Fruit fly (Drosophila melanogaster) whole organism, wandering third instar larva: ENCODE measurements around the gene CG34273.

ENCODE experiments used
- Abd-B ChIP-seq: fragments of >200 bp; optimal IDR thresholded peaks from 2 replicates; lab custom pipeline; 2017; ENCODE audit warnings: missing biosample characterization, missing genetic modification characterization
- CG32264 ChIP-seq: fragments of 200-800 bp; sonication (Bioruptor generic); optimal IDR thresholded peaks from 2 replicates; lab custom pipeline; 2016; ENCODE audit warnings: missing biosample characterization, missing genetic modification characterization
- CG9705 ChIP-seq: fragments of 200-800 bp; sonication (Bioruptor generic); optimal IDR thresholded peaks from 2 replicates; lab custom pipeline; 2018; ENCODE audit warnings: missing biosample characterization, mild to moderate bottlenecking, missing genetic modification characterization
- CrebA ChIP-seq: fragments of 200-800 bp; sonication (Bioruptor generic); optimal IDR thresholded peaks from 2 replicates; lab custom pipeline; 2016; ENCODE audit warnings: missing biosample characterization, mild to moderate bottlenecking, missing genetic modification characterization, borderline replicate concordance
- Dfd ChIP-seq: fragments of >200 bp; optimal IDR thresholded peaks from 2 replicates; lab custom pipeline; 2017; ENCODE audit warnings: missing biosample characterization, missing genetic modification characterization
- Dif ChIP-seq: fragments of 200-275, 200-300 bp; sonication (Bioruptor generic); optimal IDR thresholded peaks from 2 replicates; lab custom pipeline; 2018; ENCODE audit warnings: missing biosample characterization, missing genetic modification characterization; ENCODE audit not compliant: partially characterized antibody
- GATAd ChIP-seq: sonication (Bioruptor generic); optimal IDR thresholded peaks from 2 replicates; lab custom pipeline; 2016; ENCODE audit warnings: missing biosample characterization, missing genetic modification characterization
- HLH106 ChIP-seq: fragments of 200-800 bp; optimal IDR thresholded peaks from 3 replicates; lab custom pipeline; 2019; ENCODE audit warnings: missing biosample characterization, mild to moderate bottlenecking, missing genetic modification characterization, moderate library complexity
- Hnf4 ChIP-seq: fragments of 200-800 bp; sonication (Bioruptor generic); optimal IDR thresholded peaks from 2 replicates; lab custom pipeline; 2016; ENCODE audit warnings: missing biosample characterization, mild to moderate bottlenecking, missing genetic modification characterization
- Hr78 ChIP-seq: fragments of >200 bp; optimal IDR thresholded peaks from 2 replicates; lab custom pipeline; 2017; ENCODE audit warnings: missing biosample characterization, missing genetic modification characterization
- Hr83 ChIP-seq: fragments of 200-300 bp; sonication (Bioruptor generic); optimal IDR thresholded peaks from 2 replicates; lab custom pipeline; 2016; ENCODE audit warnings: missing biosample characterization, mild to moderate bottlenecking, missing genetic modification characterization, moderate library complexity; ENCODE audit not compliant: poor library complexity, severe bottlenecking
- Jra ChIP-seq: sonication (Bioruptor generic); optimal IDR thresholded peaks from 2 replicates; lab custom pipeline; 2016; ENCODE audit warnings: missing biosample characterization, missing genetic modification characterization
- Mio ChIP-seq: sonication (Bioruptor generic); optimal IDR thresholded peaks from 2 replicates; lab custom pipeline; 2016; ENCODE audit warnings: missing biosample characterization, missing genetic modification characterization
- N ChIP-seq: fragments of >200 bp; optimal IDR thresholded peaks from 2 replicates; lab custom pipeline; 2018; ENCODE audit warnings: missing biosample characterization, missing external identifiers, missing genetic modification characterization
- OdsH ChIP-seq: fragments of 200-800 bp; sonication (Bioruptor generic); optimal IDR thresholded peaks from 2 replicates; lab custom pipeline; 2016; ENCODE audit warnings: missing biosample characterization, mild to moderate bottlenecking, missing genetic modification characterization
- Rel ChIP-seq, 2 experiments: fragments of 200-800 bp; sonication (Bioruptor generic) in 1 of 2; optimal IDR thresholded peaks; 2 replicates in 1 of 2; 3 replicates in 1 of 2; lab custom pipeline; 2016 to 2019; ENCODE audit warnings: mild to moderate bottlenecking in 2 of 2, missing biosample characterization in 2 of 2, missing genetic modification characterization in 2 of 2, moderate library complexity in 1 of 2
- Sp1 ChIP-seq: fragments of 200-800 bp; sonication (Bioruptor generic); optimal IDR thresholded peaks from 3 replicates; lab custom pipeline; 2019; ENCODE audit warnings: missing biosample characterization, mild to moderate bottlenecking, missing genetic modification characterization, moderate library complexity
- Vsx2 ChIP-seq: fragments of 200-300, 225-300 bp; sonication (Bioruptor generic); optimal IDR thresholded peaks from 2 replicates; lab custom pipeline; 2018; ENCODE audit warnings: missing biosample characterization, missing genetic modification characterization; ENCODE audit not compliant: partially characterized antibody
- br ChIP-seq: fragments of 200-800 bp; sonication (Bioruptor generic); optimal IDR thresholded peaks from 2 replicates; lab custom pipeline; 2016; ENCODE audit warnings: missing biosample characterization, missing genetic modification characterization
- brk ChIP-seq: fragments of 200-800 bp; sonication (Bioruptor generic); optimal IDR thresholded peaks from 2 replicates; lab custom pipeline; 2016; ENCODE audit warnings: missing biosample characterization, mild to moderate bottlenecking, missing genetic modification characterization
- dl ChIP-seq, 2 experiments: fragments of 175-275, 200-275 bp in 1 of 2; fragments of 200-275 bp in 1 of 2; sonication (Bioruptor generic); optimal IDR thresholded peaks; lab custom pipeline; 2018; ENCODE audit warnings: mild to moderate bottlenecking in 2 of 2, missing biosample characterization in 2 of 2, missing genetic modification characterization in 2 of 2, moderate library complexity in 2 of 2; ENCODE audit not compliant: partially characterized antibody in 2 of 2, insufficient read depth in 1 of 2
- dmrt93B ChIP-seq: fragments of 200-800 bp; sonication (Bioruptor generic); optimal IDR thresholded peaks from 2 replicates; lab custom pipeline; 2018; ENCODE audit warnings: missing biosample characterization, mild to moderate bottlenecking, missing genetic modification characterization
- dsf ChIP-seq: sonication (Bioruptor generic); optimal IDR thresholded peaks from 2 replicates; lab custom pipeline; 2016; ENCODE audit warnings: missing biosample characterization, missing genetic modification characterization, borderline replicate concordance
- ey ChIP-seq: fragments of 200-800 bp; sonication (Bioruptor generic); optimal IDR thresholded peaks from 2 replicates; lab custom pipeline; 2016; ENCODE audit warnings: missing biosample characterization, missing genetic modification characterization
- foxo ChIP-seq, 2 experiments: fragments of 200-800 bp; sonication (Bioruptor generic); optimal IDR thresholded peaks; 2 replicates in 1 of 2; 3 replicates in 1 of 2; lab custom pipeline; 2016 to 2017; ENCODE audit warnings: missing biosample characterization in 2 of 2, missing genetic modification characterization in 2 of 2
- fru ChIP-seq: fragments of 200-800 bp; sonication (Bioruptor generic); optimal IDR thresholded peaks from 3 replicates; lab custom pipeline; 2016; ENCODE audit warnings: missing biosample characterization, mild to moderate bottlenecking, missing genetic modification characterization
- h ChIP-seq: fragments of 200-800 bp; sonication (Bioruptor generic); optimal IDR thresholded peaks from 3 replicates; lab custom pipeline; 2016; ENCODE audit warnings: missing biosample characterization, mild to moderate bottlenecking, missing genetic modification characterization
- jim ChIP-seq: fragments of 175-275, 200-325 bp; sonication (Bioruptor generic); optimal IDR thresholded peaks from 2 replicates; lab custom pipeline; 2016; ENCODE audit warnings: missing biosample characterization, mild to moderate bottlenecking, missing genetic modification characterization
- lola ChIP-seq: fragments of >200 bp; optimal IDR thresholded peaks from 2 replicates; lab custom pipeline; 2017; ENCODE audit warnings: missing biosample characterization, missing genetic modification characterization
- pan ChIP-seq: fragments of >200 bp; optimal IDR thresholded peaks from 2 replicates; lab custom pipeline; 2017
- rgr ChIP-seq: fragments of 200-800 bp; sonication (Bioruptor generic); optimal IDR thresholded peaks from 3 replicates; lab custom pipeline; 2016; ENCODE audit warnings: missing biosample characterization, mild to moderate bottlenecking, missing genetic modification characterization
- sv ChIP-seq: fragments of 200-800 bp; sonication (Bioruptor generic); optimal IDR thresholded peaks from 3 replicates; lab custom pipeline; 2016; ENCODE audit warnings: missing biosample characterization, missing genetic modification characterization
- tai ChIP-seq: sonication (Bioruptor generic); optimal IDR thresholded peaks from 2 replicates; lab custom pipeline; 2016; ENCODE audit warnings: missing biosample characterization, missing genetic modification characterization
- usp ChIP-seq: fragments of >200 bp; optimal IDR thresholded peaks from 2 replicates; lab custom pipeline; 2017; ENCODE audit warnings: missing biosample characterization, missing genetic modification characterization
- woc ChIP-seq: sonication (Bioruptor generic); optimal IDR thresholded peaks from 2 replicates; lab custom pipeline; 2016; ENCODE audit warnings: missing biosample characterization, mild to moderate bottlenecking, missing genetic modification characterization

Gene CG34273

DNA sequence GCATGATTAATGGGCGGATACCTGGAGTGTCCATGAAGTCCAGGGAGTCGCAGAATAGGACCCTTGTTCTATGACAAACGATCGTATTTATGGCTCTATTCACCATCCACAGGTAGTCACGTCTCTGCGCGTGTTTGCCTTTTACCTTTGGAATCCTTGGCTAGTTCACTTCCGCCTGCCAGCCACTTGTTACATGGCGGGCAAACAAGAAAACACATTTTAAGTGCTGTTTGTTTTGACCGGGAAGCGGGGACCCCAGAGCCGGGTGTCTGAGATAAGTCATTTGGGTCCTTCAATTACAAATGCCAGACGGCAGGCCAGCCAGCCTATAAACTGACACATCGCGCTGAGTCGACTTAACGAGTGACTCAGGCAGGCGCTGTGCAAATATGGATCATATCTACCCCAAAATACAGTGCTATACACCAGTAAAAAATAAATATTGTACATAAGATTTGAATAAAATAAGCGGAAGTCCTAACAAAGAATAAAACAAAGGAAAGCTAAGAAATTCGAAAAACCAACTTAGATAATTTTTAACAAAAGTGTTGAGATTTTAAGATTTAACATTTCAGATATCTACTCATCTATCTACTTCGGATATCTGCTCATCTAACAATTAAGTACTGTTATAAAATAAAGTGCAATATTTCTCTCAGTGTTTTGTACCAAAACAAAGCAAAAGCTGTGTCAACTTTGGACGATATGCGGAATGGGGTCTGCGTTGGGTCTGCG, 32.1 kb upstream of the CG34273 start:
- TF ChIP-seq fru (peak; percentile 11), h (peak; percentile 8), Sp1 (GFP tag; lab: Kevin White, UChicago) (no peak), foxo (GFP tag; optimal IDR thresholded peaks at IDR 0.05; lab: Kevin White, UChicago) (peak in 1 of 2 experiments; percentile 3), tai (no peak), ey (no peak), GATAd (GFP tag; lab: Kevin White, UChicago) (no peak)
- TF ChIP-seq, all 38 proteins: peak for 3

- TF ChIP-seq dl (GFP tag; optimal IDR thresholded peaks at IDR 0.05; lab: Kevin White, UChicago; ENCODE audit: insufficient read depth in 1 of 2, partially characterized antibody in 2 of 2): no peak
- no peak for TF ChIP-seq Hnf4 (GFP tag; lab: Kevin White, UChicago)
Measured at dm6 chr3R:14486469-14486868, 30.4 kb upstream of the CG34273 start.

DNA sequence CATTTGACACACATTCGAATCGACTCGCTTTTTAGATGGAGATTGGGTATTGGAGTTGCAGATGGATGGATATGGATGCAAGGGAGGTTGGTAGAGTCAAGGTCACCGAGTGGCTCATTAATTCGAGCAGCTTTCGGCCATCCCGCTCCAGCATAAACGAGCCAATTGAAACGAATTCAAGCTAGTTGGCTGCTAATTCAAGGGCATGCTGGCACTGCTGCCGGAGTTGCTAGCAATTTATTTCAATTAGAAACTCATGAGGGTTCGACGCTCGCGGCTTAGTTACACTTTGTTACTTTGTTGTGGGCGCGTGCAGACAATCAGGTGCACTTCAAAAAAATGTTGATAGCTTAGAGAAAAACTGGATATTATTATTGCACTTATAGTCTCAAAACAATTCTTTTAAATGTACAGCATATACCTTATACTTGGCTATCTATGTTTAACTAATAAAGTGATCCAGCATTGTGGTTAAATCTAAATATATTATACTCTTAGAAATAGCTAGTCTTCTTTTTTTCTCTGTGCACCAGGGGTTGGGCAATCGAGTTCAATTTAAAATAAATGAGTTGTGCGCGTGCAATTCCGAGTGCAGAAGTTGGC, 24.5 kb upstream of the CG34273 start:
- no peak for TF ChIP-seq CrebA (GFP tag; lab: Kevin White, UChicago)
- TF ChIP-seq dl (GFP tag; optimal IDR thresholded peaks at IDR 0.05; lab: Kevin White, UChicago; ENCODE audit: insufficient read depth in 1 of 2, partially characterized antibody in 2 of 2): no peak

DNA sequence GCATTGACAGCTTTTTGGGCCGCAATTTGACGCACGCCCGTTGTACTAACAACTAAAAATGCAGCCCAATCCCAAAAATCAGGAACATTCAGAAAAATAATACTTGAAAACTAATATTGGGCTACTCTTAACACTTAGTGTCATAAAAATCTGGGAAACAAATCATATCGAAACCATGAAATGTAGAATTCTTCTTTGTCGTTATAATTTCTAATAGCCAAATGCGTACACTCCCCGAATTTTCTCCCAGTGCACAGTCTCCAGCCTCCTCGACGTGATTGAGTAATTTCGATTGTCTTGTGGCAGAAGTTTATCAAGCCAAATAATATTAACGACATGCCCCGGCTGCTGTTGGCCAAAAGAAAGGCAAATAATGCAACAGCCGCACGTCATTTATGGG, 22.9 kb upstream of the CG34273 start:
- TF ChIP-seq foxo (GFP tag; optimal IDR thresholded peaks at IDR 0.05; lab: Kevin White, UChicago): peak in 1 of 2 experiments; percentile 42
- peak; percentile 32 for TF ChIP-seq h
- TF ChIP-seq HLH106 (tag; lab: Kevin White, UChicago): peak; percentile 29
- no peak for TF ChIP-seq N (GFP tag; lab: Kevin White, UChicago)
- TF ChIP-seq jim (GFP tag; lab: Kevin White, UChicago): no peak
- peak; percentile 22 for TF ChIP-seq br (GFP tag; lab: Kevin White, UChicago)
- peak; percentile 21 for TF ChIP-seq dmrt93B (GFP tag; lab: Kevin White, UChicago)
- TF ChIP-seq Sp1 (GFP tag; lab: Kevin White, UChicago): peak; percentile 3
- TF ChIP-seq fru: peak; percentile 27
- TF ChIP-seq rgr (GFP tag; lab: Kevin White, UChicago): peak; percentile 2
- no peak for TF ChIP-seq ey
- peak; percentile 0 for TF ChIP-seq Hnf4 (GFP tag; lab: Kevin White, UChicago)
- TF ChIP-seq OdsH (GFP tag; lab: Kevin White, UChicago): peak; percentile 19
- no peak for TF ChIP-seq GATAd (GFP tag; lab: Kevin White, UChicago)
- TF ChIP-seq Vsx2 (GFP tag; lab: Kevin White, UChicago): no peak

DNA sequence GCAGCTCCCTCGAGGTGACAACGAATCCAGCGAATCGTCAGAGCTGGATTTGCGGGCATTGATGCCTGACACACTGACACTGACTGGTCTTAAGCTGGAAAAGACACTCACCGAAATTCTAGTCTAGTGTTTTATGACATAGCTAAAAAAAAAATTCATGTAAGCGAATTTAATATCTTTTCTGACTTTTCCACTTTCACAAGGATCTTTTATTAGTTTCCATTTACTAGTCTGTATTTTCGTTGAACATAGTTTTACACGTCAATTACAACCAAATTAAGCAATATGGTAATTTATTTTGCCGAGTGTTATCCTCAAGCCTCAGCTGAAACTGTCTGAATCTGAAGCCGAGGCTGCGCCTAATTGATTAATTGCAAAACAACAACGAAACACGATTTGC, 20.5 kb upstream of the CG34273 start:
- no peak for TF ChIP-seq jim (GFP tag; lab: Kevin White, UChicago)
- TF ChIP-seq HLH106 (tag; lab: Kevin White, UChicago): peak; percentile 8
- no peak for TF ChIP-seq CrebA (GFP tag; lab: Kevin White, UChicago)
- TF ChIP-seq dmrt93B (GFP tag; lab: Kevin White, UChicago): no peak
- TF ChIP-seq br (GFP tag; lab: Kevin White, UChicago): peak; percentile 40
- TF ChIP-seq Mio: no peak
- TF ChIP-seq N (GFP tag; lab: Kevin White, UChicago): no peak
- no peak for TF ChIP-seq sv
- peak; percentile 15 for TF ChIP-seq h
- TF ChIP-seq Jra: no peak
- peak; percentile 4 for TF ChIP-seq woc
- no peak for TF ChIP-seq brk (GFP tag; lab: Kevin White, UChicago)
- TF ChIP-seq tai: no peak
- TF ChIP-seq Hnf4 (GFP tag; lab: Kevin White, UChicago): no peak
- TF ChIP-seq CG32264 (GFP tag; lab: Kevin White, UChicago): no peak
- no peak for TF ChIP-seq Hr83 (GFP tag; lab: Kevin White, UChicago)
- TF ChIP-seq CG9705 (GFP tag; lab: Kevin White, UChicago): no peak
- no peak for TF ChIP-seq usp
- TF ChIP-seq dsf (GFP tag; lab: Kevin White, UChicago): no peak
- TF ChIP-seq foxo (GFP tag; optimal IDR thresholded peaks at IDR 0.05; lab: Kevin White, UChicago): peak in 1 of 2 experiments; percentile 4
- TF ChIP-seq OdsH (GFP tag; lab: Kevin White, UChicago): peak; percentile 4
- TF ChIP-seq Abd-B: no peak
- TF ChIP-seq Rel (GFP tag; optimal IDR thresholded peaks at IDR 0.05; lab: Kevin White, UChicago): no peak
- TF ChIP-seq Rel (tag; optimal IDR thresholded peaks at IDR 0.05; lab: Kevin White, UChicago): no peak
- TF ChIP-seq dl (GFP tag; optimal IDR thresholded peaks at IDR 0.05; lab: Kevin White, UChicago; ENCODE audit: insufficient read depth in 1 of 2, partially characterized antibody in 2 of 2): no peak
- TF ChIP-seq GATAd (GFP tag; lab: Kevin White, UChicago): no peak
- peak; percentile 26 for TF ChIP-seq ey
- TF ChIP-seq Hr78: no peak
- TF ChIP-seq Dif (GFP tag; lab: Kevin White, UChicago): no peak
- TF ChIP-seq Vsx2 (GFP tag; lab: Kevin White, UChicago): no peak
- no peak for TF ChIP-seq lola (GFP tag; lab: Kevin White, UChicago)
- no peak for TF ChIP-seq Sp1 (GFP tag; lab: Kevin White, UChicago)
- peak; percentile 57 for TF ChIP-seq fru
- TF ChIP-seq rgr (GFP tag; lab: Kevin White, UChicago): peak; percentile 45
- no peak for TF ChIP-seq Dfd
- no peak for TF ChIP-seq pan (lab: Kevin White, UChicago)
